Worm (Caenorhabditis elegans) whole organism, L4/young adult: ENCODE results near the gene W03A5.1.

ENCODE experiments used
- W03F9.2 ChIP-seq: fragments of 150-350 bp; optimal IDR thresholded peaks from 2 replicates; lab custom pipeline; 2014; ENCODE audit warnings: missing biosample characterization, missing genetic modification characterization
- dao-5 ChIP-seq: sonication (generic microtip); optimal IDR thresholded peaks from 2 replicates; lab custom pipeline; 2016; ENCODE audit warnings: missing genotype, missing genetic modification characterization, moderate library complexity, missing compliant biosample characterization
- him-1 ChIP-seq: sonication (generic microtip); optimal IDR thresholded peaks from 2 replicates; lab custom pipeline; 2016; ENCODE audit warnings: missing genotype, missing genetic modification reagents, missing genetic modification characterization, missing compliant biosample characterization

- TF ChIP-seq dao-5 (no peak), him-1 (tag; lab: Kevin White, UChicago) (no peak), W03F9.2 (tag; lab: Kevin White, UChicago) (no peak)
Observed at ce11 chrIII:5388113-5388512, 19.6 kb upstream of the W03A5.1 start.
